Fruit fly (Drosophila melanogaster) whole organism, embryonic: ENCODE data around the gene Dora.
A peak's percentile ranks its signal among the peaks of the same experiment; 100 is the strongest.

Experiments used
- Bdp1 ChIP-seq: fragments of 200-800 bp; sonication (Bioruptor generic); optimal IDR thresholded peaks from 3 replicates; lab custom pipeline; 2016; ENCODE audit warnings: missing biosample characterization, missing genetic modification characterization
- Bteb2 ChIP-seq: fragments of 200-800 bp; sonication (Bioruptor generic); optimal IDR thresholded peaks from 2 replicates; lab custom pipeline; 2016; ENCODE audit warnings: missing biosample characterization, missing genetic modification characterization
- CG10321 ChIP-seq: fragments of 200-800 bp; sonication (Bioruptor generic); IDR thresholded peaks from 2 replicates; pipeline ENCODE4 v1.3.6; 2022; ENCODE audit warnings: missing biosample characterization, missing genetic modification characterization
- CG10543 ChIP-seq: fragments of 200-800 bp; sonication (Bioruptor generic); optimal IDR thresholded peaks from 3 replicates; lab custom pipeline; 2017; ENCODE audit warnings: missing biosample characterization, mild to moderate bottlenecking, missing genetic modification characterization, moderate library complexity
- CG11695 ChIP-seq: fragments of 200-800 bp; sonication (Bioruptor generic); IDR thresholded peaks from 3 replicates; pipeline ENCODE4 v1.3.6; 2022; ENCODE audit warnings: missing biosample characterization, missing genetic modification characterization
- CG12104 ChIP-seq: fragments of 200-800 bp; sonication (Bioruptor generic); optimal IDR thresholded peaks from 3 replicates; lab custom pipeline; 2016; ENCODE audit warnings: missing biosample characterization, missing genetic modification characterization
- CG13775 ChIP-seq: fragments of 200-800 bp; sonication (Bioruptor generic); optimal IDR thresholded peaks from 3 replicates; lab custom pipeline; 2017; ENCODE audit warnings: missing biosample characterization, mild to moderate bottlenecking, missing genetic modification characterization
- CG16779 ChIP-seq: fragments of 200-800 bp; sonication (Bioruptor generic); IDR thresholded peaks from 2 replicates; pipeline ENCODE4 v1.3.6; 2022; ENCODE audit warnings: missing biosample characterization, missing genetic modification characterization
- CG17568 ChIP-seq: fragments of 200-800 bp; sonication (Bioruptor generic); optimal IDR thresholded peaks from 2 replicates; lab custom pipeline; 2018; ENCODE audit warnings: missing biosample characterization, mild to moderate bottlenecking, missing genetic modification characterization, moderate library complexity
- CG2199 ChIP-seq: fragments of 200-800 bp; sonication (Bioruptor generic); IDR thresholded peaks from 3 replicates; pipeline ENCODE4 v1.3.6; 2022; ENCODE audit warnings: missing biosample characterization, missing genetic modification characterization
- CG2202 ChIP-seq: fragments of 200-800 bp; sonication (Bioruptor generic); optimal IDR thresholded peaks from 2 replicates; lab custom pipeline; 2018; ENCODE audit warnings: missing biosample characterization, mild to moderate bottlenecking, missing genetic modification characterization
- CG2875 ChIP-seq: fragments of 200-800 bp; sonication (Bioruptor generic); optimal IDR thresholded peaks from 2 replicates; lab custom pipeline; 2017; ENCODE audit warnings: missing biosample characterization, mild to moderate bottlenecking, missing genetic modification characterization, missing genetic modification reagents
- CG33557 ChIP-seq: fragments of 200-800 bp; sonication (Bioruptor generic); optimal IDR thresholded peaks from 2 replicates; lab custom pipeline; 2019; ENCODE audit warnings: missing biosample characterization, mild to moderate bottlenecking, missing genetic modification characterization, moderate library complexity
- CG3847 ChIP-seq: fragments of 200-800 bp; sonication (Bioruptor generic); IDR thresholded peaks from 2 replicates; pipeline ENCODE4 v1.3.6; 2022; ENCODE audit warnings: missing biosample characterization, missing genetic modification characterization
- CG3995 ChIP-seq: fragments of 200-800 bp; sonication (Bioruptor generic); optimal IDR thresholded peaks from 3 replicates; lab custom pipeline; 2016; ENCODE audit warnings: missing biosample characterization, missing genetic modification characterization
- CG42726 ChIP-seq: fragments of 200-800 bp; sonication (Bioruptor generic); IDR thresholded peaks from 2 replicates; pipeline ENCODE4 v1.3.6; 2022; ENCODE audit warnings: missing biosample characterization, missing genetic modification characterization; ENCODE audit not compliant: partially characterized antibody
- CG4707 ChIP-seq: fragments of 200-800 bp; sonication (Bioruptor generic); optimal IDR thresholded peaks from 2 replicates; lab custom pipeline; 2018; ENCODE audit warnings: missing biosample characterization, mild to moderate bottlenecking, missing genetic modification characterization, moderate library complexity
- CG6813 ChIP-seq: fragments of 200-800 bp; sonication (Bioruptor generic); optimal IDR thresholded peaks from 2 replicates; lab custom pipeline; 2017; ENCODE audit warnings: missing biosample characterization, missing genetic modification characterization, mild to moderate bottlenecking, moderate library complexity, missing genetic modification reagents
- CG8944 ChIP-seq: fragments of 200-800 bp; sonication (Bioruptor generic); optimal IDR thresholded peaks from 3 replicates; lab custom pipeline; 2016; ENCODE audit warnings: missing biosample characterization, missing genetic modification characterization
- CG9215 ChIP-seq: fragments of 200-800 bp; sonication (Bioruptor generic); IDR thresholded peaks from 2 replicates; pipeline ENCODE4 v1.3.6; 2022; ENCODE audit warnings: missing biosample characterization, missing genetic modification characterization
- CG9727 ChIP-seq: fragments of 200-800 bp; sonication (Bioruptor generic); optimal IDR thresholded peaks from 3 replicates; lab custom pipeline; 2017; ENCODE audit warnings: missing biosample characterization, mild to moderate bottlenecking, missing genetic modification characterization
- CG9932 ChIP-seq: fragments of 200-800 bp; sonication (Bioruptor generic); IDR thresholded peaks from 2 replicates; pipeline ENCODE4 v1.3.6; 2022; ENCODE audit warnings: missing biosample characterization, missing genetic modification characterization
- E2f2 ChIP-seq: fragments of 200-800 bp; sonication (Bioruptor generic); IDR thresholded peaks from 2 replicates; pipeline ENCODE4 v1.3.6; 2022; ENCODE audit warnings: missing biosample characterization, missing genetic modification characterization
- Gsc ChIP-seq: fragments of 200-800 bp; sonication (Bioruptor generic); IDR thresholded peaks from 2 replicates; pipeline ENCODE4 v1.3.6; 2022; ENCODE audit warnings: missing biosample characterization, missing genetic modification characterization
- HHEX ChIP-seq: fragments of 200-800 bp; sonication (Bioruptor generic); optimal IDR thresholded peaks from 3 replicates; lab custom pipeline; 2017; ENCODE audit warnings: missing biosample characterization, mild to moderate bottlenecking, missing genetic modification characterization, missing genetic modification reagents
- HLHmδ ChIP-seq: fragments of 200-800 bp; sonication (Bioruptor generic); optimal IDR thresholded peaks from 2 replicates; lab custom pipeline; 2018; ENCODE audit warnings: missing biosample characterization, mild to moderate bottlenecking, missing genetic modification characterization, moderate library complexity
- MESR4 ChIP-seq: fragments of 200-800 bp; sonication (Bioruptor generic); optimal IDR thresholded peaks from 2 replicates; lab custom pipeline; 2018; ENCODE audit warnings: missing biosample characterization, mild to moderate bottlenecking, missing genetic modification characterization, moderate library complexity
- MTF-1 ChIP-seq: fragments of 200-800 bp; sonication (Bioruptor generic); optimal IDR thresholded peaks from 2 replicates; lab custom pipeline; 2018; ENCODE audit warnings: missing biosample characterization, mild to moderate bottlenecking, missing genetic modification characterization, borderline replicate concordance
- Nf-YC ChIP-seq: fragments of 200-800 bp; optimal IDR thresholded peaks from 3 replicates; lab custom pipeline; 2019; ENCODE audit warnings: missing biosample characterization, mild to moderate bottlenecking, missing genetic modification characterization, moderate library complexity
- Ravus ChIP-seq: fragments of 200-800 bp; sonication (Bioruptor generic); IDR thresholded peaks from 2 replicates; pipeline ENCODE4 v1.3.6; 2022; ENCODE audit warnings: missing biosample characterization, missing genetic modification characterization
- Side ChIP-seq: fragments of 200-800 bp; sonication (Bioruptor generic); optimal IDR thresholded peaks from 2 replicates; lab custom pipeline; 2016; ENCODE audit warnings: missing biosample characterization, missing genetic modification characterization
- TFAM ChIP-seq: fragments of 200-800 bp; sonication (Bioruptor generic); optimal IDR thresholded peaks from 2 replicates; lab custom pipeline; 2017; ENCODE audit warnings: missing biosample characterization, missing genetic modification characterization, inconsistent platforms
- ase ChIP-seq: fragments of 200-800 bp; sonication (Bioruptor generic); IDR thresholded peaks from 3 replicates; pipeline ENCODE4 v1.3.6; 2022; ENCODE audit warnings: missing biosample characterization, missing genetic modification characterization
- bab2 ChIP-seq: fragments of 200-800 bp; sonication (Bioruptor generic); optimal IDR thresholded peaks from 2 replicates; lab custom pipeline; 2016; ENCODE audit warnings: missing biosample characterization, missing genetic modification characterization
- bcd ChIP-seq: fragments of 200-800 bp; sonication (Bioruptor generic); optimal IDR thresholded peaks from 2 replicates; lab custom pipeline; 2017; ENCODE audit warnings: missing biosample characterization, mild to moderate bottlenecking, missing genetic modification characterization
- crc ChIP-seq: fragments of 200-800 bp; sonication (Bioruptor generic); optimal IDR thresholded peaks from 2 replicates; lab custom pipeline; 2016; ENCODE audit warnings: missing biosample characterization, missing genetic modification characterization
- fru ChIP-seq: fragments of >200 bp; optimal IDR thresholded peaks from 2 replicates; lab custom pipeline; 2017
- gem ChIP-seq: fragments of 200-800 bp; sonication (Bioruptor generic); optimal IDR thresholded peaks from 2 replicates; lab custom pipeline; 2019; ENCODE audit warnings: missing biosample characterization, mild to moderate bottlenecking, missing genetic modification characterization, moderate library complexity
- knrl ChIP-seq: fragments of 200-800 bp; sonication (Bioruptor generic); IDR thresholded peaks from 3 replicates; pipeline ENCODE4 v1.3.6; 2022; ENCODE audit warnings: missing biosample characterization, missing genetic modification characterization; ENCODE audit not compliant: partially characterized antibody
- lola ChIP-seq, 3 experiments: fragments of >200 bp in 2 of 3; fragments of 200-800 bp in 1 of 3; sonication (Bioruptor generic) in 1 of 3; optimal IDR thresholded peaks; 2 replicates each; lab custom pipeline; 2017 to 2019; ENCODE audit warnings: missing biosample characterization in 3 of 3, missing genetic modification characterization in 3 of 3, mild to moderate bottlenecking in 1 of 3, moderate library complexity in 1 of 3
- mld ChIP-seq: fragments of 200-800 bp; sonication (Bioruptor generic); IDR thresholded peaks from 3 replicates; pipeline ENCODE4 v1.3.6; 2022; ENCODE audit warnings: missing biosample characterization, missing genetic modification characterization; ENCODE audit not compliant: partially characterized antibody
- org-1 ChIP-seq: fragments of 200-800 bp; sonication (Bioruptor generic); optimal IDR thresholded peaks from 2 replicates; lab custom pipeline; 2017; ENCODE audit warnings: missing biosample characterization, missing genetic modification characterization
- pan ChIP-seq, 4 experiments: fragments of >200 bp in 3 of 4; fragments of 200-800 bp in 1 of 4; sonication (Bioruptor generic) in 1 of 4; optimal IDR thresholded peaks in 3 of 4; IDR thresholded peaks in 1 of 4; 2 replicates each; pipeline versions ENCODE4 v1.3.6 to Lab custom; 2017 to 2022; ENCODE audit warnings: missing biosample characterization in 2 of 4, missing genetic modification characterization in 2 of 4, mixed read lengths in 1 of 4
- scrt ChIP-seq: fragments of 200-800 bp; sonication (Bioruptor generic); optimal IDR thresholded peaks from 2 replicates; lab custom pipeline; 2018; ENCODE audit warnings: missing biosample characterization, mild to moderate bottlenecking, missing genetic modification characterization, moderate library complexity
- seq ChIP-seq: fragments of 200-800 bp; sonication (Bioruptor generic); IDR thresholded peaks from 2 replicates; pipeline ENCODE4 v1.3.6; 2022; ENCODE audit warnings: missing biosample characterization, missing genetic modification characterization
- tin ChIP-seq: fragments of 200-800 bp; sonication (Bioruptor generic); optimal IDR thresholded peaks from 3 replicates; lab custom pipeline; 2016; ENCODE audit warnings: missing biosample characterization, missing genetic modification characterization
- tup ChIP-seq: fragments of 200-800 bp; sonication (Bioruptor generic); optimal IDR thresholded peaks from 2 replicates; lab custom pipeline; 2016; ENCODE audit warnings: missing biosample characterization, mild to moderate bottlenecking, missing genetic modification characterization, moderate library complexity
- vvl ChIP-seq: fragments of 200-800 bp; sonication (Bioruptor generic); IDR thresholded peaks from 2 replicates; pipeline ENCODE4 v1.3.6; 2022; ENCODE audit warnings: missing biosample characterization, missing genetic modification characterization
- wdn ChIP-seq: fragments of 200-800 bp; sonication (Bioruptor generic); IDR thresholded peaks from 2 replicates; pipeline ENCODE4 v1.3.6; 2022; ENCODE audit warnings: missing biosample characterization, missing genetic modification characterization
- yki ChIP-seq: fragments of >200 bp; optimal IDR thresholded peaks from 3 replicates; lab custom pipeline; 2018

The Dora gene

DNA sequence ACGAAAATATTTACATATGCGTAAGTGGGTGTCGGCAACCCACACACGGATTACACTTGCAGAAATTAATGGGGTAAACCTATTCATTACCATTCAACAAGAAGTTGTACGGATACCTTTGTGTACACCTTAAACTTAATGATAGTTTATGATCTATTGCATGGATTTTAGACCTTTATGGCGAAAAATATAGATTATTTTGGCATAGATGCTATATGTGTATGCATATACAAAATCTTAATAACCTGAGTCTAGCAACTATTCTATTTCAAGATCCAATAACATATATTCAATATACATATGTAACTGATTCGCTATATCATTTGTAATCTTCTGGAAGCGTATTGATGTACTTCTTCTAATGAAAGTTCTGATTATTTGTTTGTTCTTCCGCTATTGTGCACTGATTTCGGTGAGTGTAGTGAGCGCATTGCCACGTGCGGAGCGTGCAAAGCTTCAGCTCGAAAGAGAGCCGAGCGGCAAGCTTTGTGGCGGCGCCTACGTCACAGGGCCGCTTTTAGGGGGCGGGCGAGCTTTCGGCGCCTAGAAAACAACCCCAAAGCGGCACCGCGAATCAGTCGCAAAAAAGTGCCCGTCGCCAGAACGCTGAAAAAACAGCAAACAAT lies 36.2 kb downstream of the Dora start, which contains the start of gene CG7378 (continued):
- TF ChIP-seq pan (optimal IDR thresholded peaks at IDR 0.05; lab: Kevin White, UChicago) (no peak), pan (GFP tag; optimal IDR thresholded peaks at IDR 0.05 in 1 of 2, IDR thresholded peaks at IDR 0.05 in 1 of 2) (no peak), CG3847 (GFP tag; lab: Robert Waterston, UW) (peak; percentile 31; the same call in 1 of the 2 replicates), CG11695 (0 out of 3 replicates have a peak, but pooled peaks have one; percentile 24), org-1 (peak; percentile 45), CG8944 (GFP tag; lab: Kevin White, UChicago) (no peak), knrl (GFP tag; lab: Robert Waterston, UW) (no peak), lola (GFP tag; optimal IDR thresholded peaks at IDR 0.05; lab: Kevin White, UChicago) (no peak), tin (GFP tag; lab: Kevin White, UChicago) (peak; percentile 28), CG2875 (GFP tag; lab: Kevin White, UChicago) (no peak), CG10321 (GFP tag; lab: Robert Waterston, UW) (no peak), CG9727 (GFP tag; lab: Kevin White, UChicago) (peak; percentile 79), CG16779 (GFP tag; lab: Robert Waterston, UW) (no peak), wdn (no peak), Nf-YC (peak; percentile 32), fru (lab: Kevin White, UChicago) (no peak), bab2 (peak; percentile 25), CG4707 (GFP tag; lab: Kevin White, UChicago) (no peak), CG3995 (no peak), crc (GFP tag; lab: Kevin White, UChicago) (no peak), Bteb2 (GFP tag; lab: Kevin White, UChicago) (no peak), E2f2 (GFP tag; lab: Robert Waterston, UW) (0 out of 2 replicates have a peak, but pooled peaks have one; percentile 7), tup (peak; percentile 7), MTF-1 (GFP tag; lab: Kevin White, UChicago) (no peak), bcd (GFP tag; lab: Kevin White, UChicago) (peak; percentile 45), CG9215 (GFP tag; lab: Robert Waterston, UW) (peak; percentile 34; the same call in 1 of the 2 replicates), CG2202 (tag; lab: Kevin White, UChicago) (no peak), Bdp1 (GFP tag; lab: Kevin White, UChicago) (no peak), MESR4 (GFP tag; lab: Kevin White, UChicago) (no peak), CG42726 (GFP tag; lab: Robert Waterston, UW) (no peak), CG13775 (GFP tag; lab: Kevin White, UChicago) (peak; percentile 54), CG33557 (GFP tag; lab: Kevin White, UChicago) (no peak), CG17568 (GFP tag; lab: Kevin White, UChicago) (no peak), gem (tag; lab: Kevin White, UChicago) (peak; percentile 29), CG10543 (GFP tag; lab: Kevin White, UChicago) (peak; percentile 26), ase (GFP tag; lab: Robert Waterston, UW) (no peak), seq (no peak), Gsc (GFP tag; lab: Robert Waterston, UW) (no peak), CG2199 (GFP tag; lab: Robert Waterston, UW) (no peak), CG9932 (GFP tag; lab: Robert Waterston, UW) (peak; percentile 51; the same call in 1 of the 2 replicates), Ravus (no peak), TFAM (GFP tag; lab: Kevin White, UChicago) (no peak), scrt (GFP tag; lab: Kevin White, UChicago) (no peak), CG12104 (GFP tag; lab: Kevin White, UChicago) (peak; percentile 33), HHEX (GFP tag; lab: Kevin White, UChicago) (peak; percentile 47), CG6813 (GFP tag; lab: Kevin White, UChicago) (peak; percentile 53), vvl (GFP tag; lab: Robert Waterston, UW) (peak; percentile 53; the same call in 1 of the 2 replicates), mld (GFP tag; lab: Robert Waterston, UW) (no peak), HLHmδ (GFP tag; lab: Kevin White, UChicago) (no peak), yki (lab: Kevin White, UChicago) (no peak), Side (GFP tag; lab: Kevin White, UChicago) (peak; percentile 53)
